Worm (Caenorhabditis elegans) whole organism, L2 larva: ENCODE data around the gene mig-6.

Experiments
- Y55F3AM.14 ChIP-seq: fragments of 200-800 bp; sonication (Bioruptor generic); optimal IDR thresholded peaks from 2 replicates; lab custom pipeline; 2018; ENCODE audit warnings: mild to moderate bottlenecking, missing genetic modification characterization, missing compliant biosample characterization
- ZK546.5 ChIP-seq: sonication (generic microtip); optimal IDR thresholded peaks from 2 replicates; lab custom pipeline; 2017; ENCODE audit warnings: missing biosample characterization, missing genetic modification characterization
- aly-2 ChIP-seq: fragments of 150-350 bp; optimal IDR thresholded peaks from 2 replicates; lab custom pipeline; 2014; ENCODE audit warnings: missing biosample characterization, missing genetic modification characterization
- ama-1 ChIP-seq: fragments of 150-350 bp; optimal IDR thresholded peaks from 2 replicates; lab custom pipeline; 2018; ENCODE audit warnings: inconsistent platforms
- blmp-1 ChIP-seq: sonication (generic microtip); optimal IDR thresholded peaks from 2 replicates; lab custom pipeline; 2017; ENCODE audit warnings: missing genetic modification characterization, mild to moderate bottlenecking, missing compliant biosample characterization, antibody characterized with exemption, moderate library complexity; ENCODE audit not compliant: insufficient read depth
- ceh-16 ChIP-seq: fragments of 150-350 bp; optimal IDR thresholded peaks from 2 replicates; lab custom pipeline; 2014; ENCODE audit warnings: missing biosample characterization, missing genetic modification characterization
- crh-2 ChIP-seq: sonication (generic microtip); optimal IDR thresholded peaks from 2 replicates; lab custom pipeline; 2017; ENCODE audit warnings: missing biosample characterization, missing genetic modification characterization
- dmd-4 ChIP-seq: sonication (generic microtip); optimal IDR thresholded peaks from 2 replicates; lab custom pipeline; 2017; ENCODE audit warnings: missing biosample characterization, missing genetic modification characterization
- fos-1 ChIP-seq: fragments of 150-350 bp; optimal IDR thresholded peaks from 2 replicates; lab custom pipeline; 2014; ENCODE audit warnings: missing biosample characterization, missing genetic modification characterization
- gmeb-1 ChIP-seq: fragments of 150-350 bp; optimal IDR thresholded peaks from 2 replicates; lab custom pipeline; 2014; ENCODE audit warnings: missing biosample characterization, missing genetic modification characterization
- lin-13 ChIP-seq: fragments of 150-350 bp; optimal IDR thresholded peaks from 2 replicates; lab custom pipeline; 2014; ENCODE audit warnings: missing biosample characterization, missing genetic modification reagents, missing genetic modification characterization
- lin-39 ChIP-seq: fragments of 150-350 bp; optimal IDR thresholded peaks from 2 replicates; lab custom pipeline; 2014; ENCODE audit warnings: missing biosample characterization, missing genetic modification reagents, missing genetic modification characterization
- mbf-1 ChIP-seq: sonication (generic microtip); optimal IDR thresholded peaks from 2 replicates; lab custom pipeline; 2017; ENCODE audit warnings: missing biosample characterization, missing genetic modification characterization
- mdl-1 ChIP-seq, 2 experiments: fragments of 150-350 bp in 1 of 2; sonication (generic microtip) in 1 of 2; optimal IDR thresholded peaks; 2 replicates each; lab custom pipeline; 2017; ENCODE audit warnings: missing biosample characterization in 2 of 2, missing genetic modification characterization in 2 of 2
- nhr-129 ChIP-seq: fragments of 150-350 bp; optimal IDR thresholded peaks from 2 replicates; lab custom pipeline; 2014; ENCODE audit warnings: missing biosample characterization, missing genetic modification characterization
- skn-1 ChIP-seq: sonication (generic microtip); optimal IDR thresholded peaks from 2 replicates; lab custom pipeline; 2017; ENCODE audit warnings: missing biosample characterization, missing genetic modification characterization
- sma-3 ChIP-seq: sonication (generic microtip); optimal IDR thresholded peaks from 2 replicates; lab custom pipeline; 2016; ENCODE audit warnings: missing genetic modification reagents, missing genetic modification characterization, missing compliant biosample characterization
- sma-9 ChIP-seq, 2 experiments: fragments of 150-350 bp in 1 of 2; sonication (generic microtip) in 1 of 2; optimal IDR thresholded peaks; 2 replicates each; lab custom pipeline; 2014 to 2016; ENCODE audit warnings: missing genetic modification characterization in 2 of 2, mild to moderate bottlenecking in 1 of 2, missing biosample characterization in 1 of 2, missing compliant biosample characterization in 1 of 2, missing genetic modification reagents in 1 of 2, moderate library complexity in 1 of 2
- snpc-4 ChIP-seq: fragments of 150-350 bp; optimal IDR thresholded peaks from 2 replicates; lab custom pipeline; 2014; ENCODE audit warnings: missing biosample characterization, missing genetic modification characterization
- unc-39 ChIP-seq: fragments of 150-350 bp; optimal IDR thresholded peaks from 2 replicates; lab custom pipeline; 2014; ENCODE audit warnings: missing biosample characterization, missing genetic modification characterization
- unc-55 ChIP-seq: fragments of 150-350 bp; sonication (generic microtip); optimal IDR thresholded peaks from 3 replicates; lab custom pipeline; 2014; ENCODE audit warnings: missing biosample characterization, missing genetic modification reagents, missing genetic modification characterization
- unc-62 ChIP-seq: fragments of 150-350 bp; optimal IDR thresholded peaks from 2 replicates; lab custom pipeline; 2014; ENCODE audit warnings: missing biosample characterization, missing genetic modification reagents, missing genetic modification characterization
- ztf-11 ChIP-seq: sonication (generic microtip); optimal IDR thresholded peaks from 2 replicates; lab custom pipeline; 2017; ENCODE audit warnings: missing biosample characterization, missing genetic modification characterization

mig-6 gene

DNA sequence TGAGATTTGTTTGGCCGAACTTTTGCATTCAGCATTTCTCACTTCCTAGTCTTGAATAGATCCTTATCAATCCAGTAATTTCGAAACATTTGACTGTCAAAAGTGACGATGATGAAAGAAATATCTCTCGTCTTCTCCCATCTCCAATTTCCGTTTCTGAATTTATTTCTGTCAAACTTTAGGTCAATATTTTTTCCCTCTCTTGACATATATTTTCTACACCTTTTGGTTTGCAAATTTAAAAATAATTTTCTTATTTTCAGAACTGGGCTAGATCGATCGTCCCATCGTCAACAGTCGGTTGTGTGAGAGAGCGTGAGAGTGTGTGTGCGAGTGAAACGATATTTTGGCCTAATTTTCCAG, 22.2 kb upstream of the mig-6 start, which contains the start of gene xpo-1:
Gene xpo-1 (plus strand): TSS at position 264 of the 363 bp plus-strand sequence.
- no peak for TF ChIP-seq unc-39 (tag; lab: Kevin White, UChicago)
- no peak for TF ChIP-seq unc-62
- TF ChIP-seq lin-13 (GFP tag; lab: Kevin White, UChicago) = no peak
- TF ChIP-seq dmd-4 (tag; lab: Kevin White, UChicago) = no peak
- TF ChIP-seq ztf-11 (tag; lab: Kevin White, UChicago) = no peak

- TF ChIP-seq ama-1 (lab: Kevin White, UChicago) (peak; percentile 17), mdl-1 (tag; optimal IDR thresholded peaks at IDR 0.05; lab: Kevin White, UChicago) (no peak)
Observed at ce11 chrV:7806629-7807028, 20.4 kb upstream of the mig-6 start.

DNA sequence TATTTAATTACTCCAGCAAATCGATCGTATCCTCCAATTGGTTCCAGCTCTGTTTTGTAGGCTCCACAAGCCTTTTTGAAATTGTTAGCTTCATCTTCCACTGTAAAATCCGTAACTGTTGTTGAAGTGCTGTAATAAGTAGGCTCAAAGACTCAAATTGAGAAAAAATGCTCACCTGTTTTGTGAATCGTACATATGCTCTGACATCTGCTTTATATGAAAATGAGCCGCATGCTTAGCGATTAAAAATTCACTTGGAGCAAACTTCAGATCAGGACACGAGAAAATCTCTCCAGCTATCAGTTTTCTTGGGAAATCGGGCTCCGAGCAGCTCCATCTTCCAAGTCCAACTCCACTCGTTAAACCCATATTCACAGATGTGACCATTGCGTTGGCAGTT, 18.6 kb upstream of the mig-6 start:
- TF ChIP-seq crh-2 (tag; lab: Kevin White, UChicago) (no peak), ama-1 (lab: Kevin White, UChicago) (no peak), lin-39 (tag; lab: Kevin White, UChicago) (no peak), aly-2 (tag; lab: Kevin White, UChicago) (no peak), sma-3 (no peak), unc-39 (tag; lab: Kevin White, UChicago) (no peak), blmp-1 (tag; lab: Kevin White, UChicago) (no peak), sma-9 (GFP tag; optimal IDR thresholded peaks at IDR 0.05; lab: Kevin White, UChicago) (no peak), sma-9 (tag; optimal IDR thresholded peaks at IDR 0.05; lab: Kevin White, UChicago) (no peak), ZK546.5 (tag; lab: Kevin White, UChicago) (no peak)

ce11 chrV:7809320-7810256, 17.4 kb upstream of the mig-6 start, which contains the start of gene ZK742.3:
TSS of gene ZK742.3 (minus strand) at chrV:7809912.
- TF ChIP-seq ceh-16 (no peak), sma-9 (GFP tag; optimal IDR thresholded peaks at IDR 0.05; lab: Kevin White, UChicago) (peak; percentile 47), sma-9 (tag; optimal IDR thresholded peaks at IDR 0.05; lab: Kevin White, UChicago) (no peak), fos-1 (tag; lab: Kevin White, UChicago) (peak; percentile 65), crh-2 (tag; lab: Kevin White, UChicago) (peak; percentile 19), Y55F3AM.14 (GFP tag; lab: Kevin White, UChicago) (no peak), nhr-129 (tag; lab: Kevin White, UChicago) (peak; percentile 12)

ce11 chrV:7810591-7810990, 16.4 kb upstream of the mig-6 start:
- TF ChIP-seq lin-39 (tag; lab: Kevin White, UChicago) (no peak), sma-9 (GFP tag; optimal IDR thresholded peaks at IDR 0.05; lab: Kevin White, UChicago) (no peak), sma-9 (tag; optimal IDR thresholded peaks at IDR 0.05; lab: Kevin White, UChicago) (no peak), snpc-4 (tag; lab: Kevin White, UChicago) (no peak), Y55F3AM.14 (GFP tag; lab: Kevin White, UChicago) (no peak)

DNA sequence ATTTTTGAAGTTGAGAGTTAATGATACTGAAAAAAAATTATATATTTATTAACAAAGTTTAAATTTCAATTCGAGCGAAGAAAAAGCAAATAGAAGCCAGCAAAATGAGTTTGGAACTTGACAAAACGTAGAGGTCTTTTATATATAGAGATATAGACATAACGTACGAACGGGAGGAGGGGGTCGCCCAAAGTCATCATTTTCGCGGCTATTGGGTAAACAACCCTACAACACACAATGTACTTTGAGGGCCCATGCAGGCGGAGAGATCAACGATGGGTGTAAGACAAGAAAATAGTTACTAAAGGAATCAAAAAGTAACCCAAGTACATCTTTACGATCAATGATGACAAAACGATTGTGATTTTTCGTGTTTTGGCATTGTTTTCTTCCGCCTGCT, 15.3 kb upstream of the mig-6 start, which contains the start of gene ZK742.4:
Gene ZK742.4 (minus strand): TSS at position 35 of the 400 bp plus-strand sequence.
- TF ChIP-seq sma-9 (GFP tag; optimal IDR thresholded peaks at IDR 0.05; lab: Kevin White, UChicago) (peak; percentile 24), sma-9 (tag; optimal IDR thresholded peaks at IDR 0.05; lab: Kevin White, UChicago) (no peak), unc-55 (GFP tag; lab: Kevin White, UChicago) (no peak)

DNA sequence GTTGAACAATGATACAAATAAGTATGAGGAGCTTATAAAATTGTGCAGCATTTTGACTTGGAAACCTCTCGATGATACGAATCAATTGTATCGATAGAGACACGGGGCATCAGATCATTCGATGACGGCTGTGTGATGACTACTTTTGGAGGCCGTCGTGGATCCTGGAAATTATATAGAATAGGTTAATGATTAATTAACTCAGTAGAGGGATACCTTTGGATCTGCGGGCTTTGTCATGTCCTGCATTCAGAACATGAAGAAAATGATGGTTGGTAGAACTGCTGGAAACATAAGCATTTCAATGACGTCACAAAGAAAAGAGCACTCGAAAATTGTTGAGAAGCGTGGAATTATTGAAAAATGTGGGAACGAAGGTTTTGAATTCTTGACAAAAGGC, 12.4 kb upstream of the mig-6 start, which contains the start of gene ZK742.6:
Gene ZK742.6 (minus strand): TSS at position 342 of the 400 bp plus-strand sequence.
- no peak for TF ChIP-seq crh-2 (tag; lab: Kevin White, UChicago)
- no peak for TF ChIP-seq mbf-1 (tag; lab: Kevin White, UChicago)
- TF ChIP-seq ama-1 (lab: Kevin White, UChicago) = no peak
- no peak for TF ChIP-seq dmd-4 (tag; lab: Kevin White, UChicago)
- TF ChIP-seq gmeb-1 = no peak
- no peak for TF ChIP-seq skn-1 (tag; lab: Kevin White, UChicago)
- TF ChIP-seq ZK546.5 (tag; lab: Kevin White, UChicago) = no peak
